Worm (Caenorhabditis elegans) whole organism, L4 larva: ENCODE data around the gene T19D2.3.
A peak's percentile ranks its signal among the peaks of the same experiment; 100 is the strongest.

Experiments used
- D1046.2 ChIP-seq: fragments of 200-800 bp; sonication (Bioruptor generic); IDR thresholded peaks from 2 replicates; pipeline ENCODE4 v1.3.6; 2022; ENCODE audit warnings: missing genetic modification characterization, missing compliant biosample characterization
- R02D3.7 ChIP-seq: fragments of 150-350 bp; sonication (generic microtip); optimal IDR thresholded peaks from 3 replicates; lab custom pipeline; 2014; ENCODE audit warnings: missing biosample characterization, missing genetic modification characterization
- T20F7.1 ChIP-seq: fragments of 200-800 bp; sonication (Bioruptor generic); optimal IDR thresholded peaks from 2 replicates; lab custom pipeline; 2018; ENCODE audit warnings: mild to moderate bottlenecking, missing genetic modification characterization, missing compliant biosample characterization
- Y75B8A.6 ChIP-seq: fragments of 200-800 bp; sonication (Bioruptor generic); IDR thresholded peaks from 2 replicates; pipeline ENCODE4 v1.3.6; 2022; ENCODE audit warnings: missing genetic modification reagents, missing genetic modification characterization, missing compliant biosample characterization
- aha-1 ChIP-seq: fragments of 150-350 bp; peaks from one replicate; lab custom pipeline; 2014; ENCODE audit warnings: missing biosample characterization, missing genetic modification characterization
- attf-4 ChIP-seq: sonication (generic microtip); optimal IDR thresholded peaks from 3 replicates; lab custom pipeline; 2017; ENCODE audit warnings: missing biosample characterization, missing genetic modification characterization
- ceh-62 ChIP-seq: sonication (generic microtip); optimal IDR thresholded peaks from 2 replicates; lab custom pipeline; 2017; ENCODE audit warnings: missing biosample characterization, missing genetic modification characterization
- ces-1 ChIP-seq: fragments of 150-350 bp; sonication (generic microtip); optimal IDR thresholded peaks from 4 replicates; lab custom pipeline; 2014; ENCODE audit warnings: missing biosample characterization, missing genetic modification reagents, missing genetic modification characterization
- ctbp-1 ChIP-seq: fragments of 200-800 bp; sonication (Bioruptor generic); IDR thresholded peaks from 2 replicates; pipeline ENCODE4 v1.3.6; 2022; ENCODE audit warnings: missing genetic modification reagents, missing genetic modification characterization, missing compliant biosample characterization
- daf-16 ChIP-seq, 3 experiments: sonication (generic microtip); optimal IDR thresholded peaks; 2 replicates each; lab custom pipeline; 2016 to 2017; ENCODE audit warnings: missing genetic modification characterization in 3 of 3, missing genetic modification reagents in 3 of 3, mild to moderate bottlenecking in 2 of 3, missing compliant biosample characterization in 2 of 3, missing biosample characterization in 1 of 3, moderate library complexity in 1 of 3
- dmd-8 ChIP-seq: fragments of 200-800 bp; sonication (Bioruptor generic); IDR thresholded peaks from 2 replicates; pipeline ENCODE4 v1.3.6; 2022; ENCODE audit warnings: missing genetic modification characterization, missing compliant biosample characterization
- fkh-10 ChIP-seq: fragments of 150-350 bp; optimal IDR thresholded peaks from 2 replicates; lab custom pipeline; 2014; ENCODE audit warnings: missing biosample characterization, missing genetic modification reagents, missing genetic modification characterization
- hlh-11 ChIP-seq: fragments of 200-800 bp; sonication (Bioruptor generic); optimal IDR thresholded peaks from 2 replicates; lab custom pipeline; 2018; ENCODE audit warnings: mild to moderate bottlenecking, missing genetic modification characterization, missing compliant biosample characterization
- lin-15B ChIP-seq: fragments of 150-350 bp; sonication (generic microtip); optimal IDR thresholded peaks from 3 replicates; lab custom pipeline; 2014; ENCODE audit warnings: missing biosample characterization, missing genetic modification characterization
- lir-3 ChIP-seq: sonication (generic microtip); optimal IDR thresholded peaks from 2 replicates; lab custom pipeline; 2016; ENCODE audit warnings: mild to moderate bottlenecking, missing genetic modification characterization, missing compliant biosample characterization
- mdl-1 ChIP-seq, 2 experiments: fragments of 150-350 bp in 1 of 2; sonication (generic microtip) in 1 of 2; optimal IDR thresholded peaks; 2 replicates each; lab custom pipeline; 2014 to 2017; ENCODE audit warnings: missing biosample characterization in 2 of 2, missing genetic modification characterization in 2 of 2
- mdt-29 ChIP-seq: fragments of 200-800 bp; sonication (Bioruptor generic); IDR thresholded peaks from 2 replicates; pipeline ENCODE4 v1.3.6; 2022; ENCODE audit warnings: missing genetic modification reagents, missing genetic modification characterization, missing compliant biosample characterization
- mep-1 ChIP-seq: fragments of 150-350 bp; sonication (generic microtip); optimal IDR thresholded peaks from 3 replicates; lab custom pipeline; 2014; ENCODE audit warnings: missing biosample characterization, missing genetic modification characterization
- mxl-3 ChIP-seq: fragments of 200-800 bp; sonication (Bioruptor generic); optimal IDR thresholded peaks from 2 replicates; lab custom pipeline; 2018; ENCODE audit warnings: mild to moderate bottlenecking, missing genetic modification characterization, missing compliant biosample characterization
- nhr-10 ChIP-seq: fragments of 150-350 bp; optimal IDR thresholded peaks from 2 replicates; lab custom pipeline; 2014; ENCODE audit warnings: missing biosample characterization, missing genetic modification characterization
- nhr-111 ChIP-seq: fragments of 200-800 bp; sonication (Bioruptor generic); optimal IDR thresholded peaks from 2 replicates; lab custom pipeline; 2018; ENCODE audit warnings: mild to moderate bottlenecking, missing genetic modification characterization, missing compliant biosample characterization
- nhr-28 ChIP-seq: fragments of 150-350 bp; optimal IDR thresholded peaks from 2 replicates; lab custom pipeline; 2014; ENCODE audit warnings: missing biosample characterization, missing genetic modification characterization
- nhr-42 ChIP-seq: fragments of 200-800 bp; sonication (Bioruptor generic); IDR thresholded peaks from 2 replicates; pipeline ENCODE4 v1.3.6; 2022; ENCODE audit warnings: missing genetic modification characterization, missing compliant biosample characterization
- nhr-48 ChIP-seq: sonication (generic microtip); optimal IDR thresholded peaks from 2 replicates; lab custom pipeline; 2016; ENCODE audit warnings: mild to moderate bottlenecking, missing genetic modification characterization, missing compliant biosample characterization
- nhr-6 ChIP-seq: fragments of 150-350 bp; optimal IDR thresholded peaks from 2 replicates; lab custom pipeline; 2014; ENCODE audit warnings: missing biosample characterization, missing genetic modification characterization
- nhr-77 ChIP-seq: fragments of 150-350 bp; optimal IDR thresholded peaks from 2 replicates; lab custom pipeline; 2014; ENCODE audit warnings: missing biosample characterization, missing genetic modification characterization
- pha-4 ChIP-seq, 2 experiments: fragments of 150-350 bp in 1 of 2; fragments of 200-800 bp in 1 of 2; sonication (Bioruptor generic) in 1 of 2; IDR thresholded peaks in 1 of 2; optimal IDR thresholded peaks in 1 of 2; 2 replicates each; pipeline versions ENCODE4 v1.3.6 to Lab custom; 2014 to 2022; ENCODE audit warnings: missing genetic modification characterization in 2 of 2, missing genetic modification reagents in 2 of 2, missing biosample characterization in 1 of 2, missing compliant biosample characterization in 1 of 2
- php-3 ChIP-seq: fragments of 200-800 bp; sonication (Bioruptor generic); IDR thresholded peaks from 2 replicates; pipeline ENCODE4 v1.3.6; 2022; ENCODE audit warnings: missing genetic modification reagents, missing genetic modification characterization, missing compliant biosample characterization
- pqm-1 ChIP-seq: sonication (generic microtip); optimal IDR thresholded peaks from 2 replicates; lab custom pipeline; 2017; ENCODE audit warnings: missing biosample characterization, missing genetic modification characterization
- rbr-2 ChIP-seq: sonication (generic microtip); optimal IDR thresholded peaks from 2 replicates; lab custom pipeline; 2016; ENCODE audit warnings: missing genotype, missing genetic modification characterization, missing compliant biosample characterization
- sdz-12 ChIP-seq: fragments of 200-800 bp; sonication (Bioruptor generic); optimal IDR thresholded peaks from 2 replicates; lab custom pipeline; 2018; ENCODE audit warnings: mild to moderate bottlenecking, missing genetic modification characterization, missing compliant biosample characterization
- set-16 ChIP-seq: fragments of 200-800 bp; sonication (Bioruptor generic); IDR thresholded peaks from 2 replicates; pipeline ENCODE4 v1.3.6; 2022; ENCODE audit warnings: missing genetic modification reagents, missing genetic modification characterization, missing compliant biosample characterization
- spr-1 ChIP-seq: sonication (generic microtip); optimal IDR thresholded peaks from 2 replicates; lab custom pipeline; 2016; ENCODE audit warnings: mild to moderate bottlenecking, missing genetic modification characterization, missing compliant biosample characterization
- unc-62 ChIP-seq, 3 experiments: fragments of 150-350 bp in 1 of 3; sonication (generic microtip); optimal IDR thresholded peaks in 2 of 3; peaks in 1 of 3; 1 replicate in 1 of 3; 2 replicates in 2 of 3; lab custom pipeline; 2014 to 2017; ENCODE audit warnings: missing biosample characterization in 3 of 3, missing genetic modification characterization in 3 of 3, missing genetic modification reagents in 3 of 3, missing genotype in 1 of 3

Gene T19D2.3

DNA sequence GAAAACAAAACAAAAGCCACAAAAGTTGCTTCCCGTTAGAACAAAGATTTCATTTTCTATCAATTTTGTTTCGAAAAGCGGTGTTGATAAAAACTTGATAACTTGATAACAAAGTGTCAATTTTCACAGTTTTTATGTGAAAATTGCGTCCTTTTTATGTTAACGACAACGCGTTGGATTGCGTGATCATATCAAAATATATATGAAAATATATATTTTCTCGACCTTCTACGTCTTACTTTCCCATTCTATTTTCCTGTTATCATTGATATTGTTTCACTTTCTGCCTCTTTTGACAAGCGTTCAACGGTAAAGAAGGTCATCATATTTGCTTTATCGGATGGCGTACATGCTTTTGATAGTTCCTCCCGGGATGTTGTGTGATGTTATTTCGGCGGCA is 13.7 kb downstream of the T19D2.3 start (continued):
- TF ChIP-seq R02D3.7 (tag; lab: Kevin White, UChicago) = no peak
- TF ChIP-seq spr-1 (tag; lab: Kevin White, UChicago) = no peak
- TF ChIP-seq set-16 (GFP tag; lab: Robert Waterston, UW) = no peak
- no peak for TF ChIP-seq pha-4 (GFP tag; IDR thresholded peaks at IDR 0.05; lab: Robert Waterston, UW)
- TF ChIP-seq pha-4 (tag; optimal IDR thresholded peaks at IDR 0.05; lab: Kevin White, UChicago) = no peak
- no peak for TF ChIP-seq rbr-2 (tag; lab: Kevin White, UChicago)
- no peak for TF ChIP-seq ctbp-1 (GFP tag; lab: Robert Waterston, UW)
- TF ChIP-seq, all 104 proteins: peak for 13

DNA sequence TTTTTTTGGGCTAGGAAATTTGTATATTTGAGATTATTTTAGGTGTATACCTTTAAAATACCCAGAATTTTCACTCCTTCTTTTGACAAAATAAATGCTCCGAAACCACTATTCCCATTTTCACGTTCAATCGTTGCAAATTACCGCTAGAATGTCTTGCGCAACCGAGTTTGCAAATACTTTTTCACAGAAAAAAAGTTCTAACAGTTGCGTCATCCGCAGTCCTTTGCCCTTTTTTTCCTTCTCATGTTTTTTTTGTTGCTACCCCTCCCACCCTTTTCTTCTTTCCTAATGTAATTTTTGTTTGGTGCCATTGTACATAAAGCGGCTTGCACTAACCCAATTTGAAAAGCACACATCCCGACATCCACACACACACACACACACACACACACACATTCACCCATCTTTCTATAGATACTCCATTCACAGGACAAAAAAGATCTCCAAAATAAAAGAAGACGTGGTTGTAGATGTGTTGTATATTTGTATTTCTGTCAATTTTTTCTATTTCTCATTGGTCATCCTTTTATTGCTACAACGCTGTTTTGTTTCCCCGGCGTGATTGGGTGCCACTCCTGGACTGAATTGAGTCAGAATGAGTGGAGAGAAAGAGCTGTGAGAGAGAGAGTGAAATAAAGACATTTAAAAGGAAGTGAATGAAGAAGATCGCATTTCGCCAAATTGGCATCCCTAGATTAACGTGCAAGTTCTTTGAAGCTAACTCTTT is 18.6 kb downstream of the T19D2.3 start:
- TF ChIP-seq fkh-10 (GFP tag; lab: Kevin White, UChicago) (peak; percentile 68), dmd-8 (no peak), ces-1 (GFP tag; lab: Kevin White, UChicago) (peak; percentile 92), mep-1 (tag; lab: Kevin White, UChicago) (peak; percentile 10)

DNA sequence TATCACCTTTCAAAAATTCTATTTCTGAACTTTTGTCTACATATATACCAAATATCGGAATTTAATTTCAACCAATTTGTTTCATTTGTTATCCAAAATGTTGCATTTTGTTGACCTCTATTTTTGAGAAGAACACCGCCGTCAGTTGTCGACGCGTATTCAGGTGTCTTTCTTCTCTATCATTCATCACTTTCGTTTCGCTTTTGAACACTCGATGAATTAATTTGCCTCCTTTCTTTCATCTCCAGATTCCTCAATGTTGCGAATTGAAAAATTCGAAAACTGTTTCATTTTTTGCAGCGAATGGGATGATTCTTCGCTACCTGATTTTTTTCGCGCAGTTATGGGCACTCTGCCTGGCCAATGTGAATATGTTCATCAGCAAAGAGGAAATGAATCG is 19.2 kb downstream of the T19D2.3 start, which contains the start of gene lin-18:
Gene lin-18, plus strand, starts transcription at position 301 of the 400 bp plus-strand sequence.
- no peak for TF ChIP-seq php-3 (GFP tag; lab: Robert Waterston, UW)
- TF ChIP-seq unc-62 (GFP tag; optimal IDR thresholded peaks at IDR 0.05 in 1 of 2; lab: Kevin White, UChicago) = peak in 1 of 2 experiments; percentile 85
- no peak for TF ChIP-seq unc-62 (tag; optimal IDR thresholded peaks at IDR 0.05; lab: Kevin White, UChicago)

DNA sequence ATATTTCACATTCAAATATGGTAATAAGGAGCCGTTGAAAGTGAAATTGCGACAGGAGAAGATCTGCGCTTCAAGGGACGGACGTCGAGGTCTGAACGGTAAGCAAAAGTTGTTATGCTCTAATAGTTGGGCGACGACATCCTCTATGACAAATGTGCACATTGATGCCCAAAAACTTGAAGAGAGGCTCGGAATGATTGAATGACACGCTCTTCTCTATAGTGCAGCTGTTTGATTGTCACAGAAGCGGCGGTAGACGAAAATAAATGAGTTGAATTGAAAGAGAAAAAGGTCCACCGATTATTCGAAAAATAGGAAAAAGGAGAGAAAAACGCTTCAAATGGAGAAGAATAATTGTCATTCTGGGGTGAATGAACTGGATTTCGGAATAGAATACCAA is 20.2 kb downstream of the T19D2.3 start:
- TF ChIP-seq D1046.2 (GFP tag; lab: Robert Waterston, UW) = no peak
- peak in 1 of 2 experiments; percentile 84 for TF ChIP-seq unc-62 (GFP tag; optimal IDR thresholded peaks at IDR 0.05 in 1 of 2; lab: Kevin White, UChicago)
- TF ChIP-seq unc-62 (tag; optimal IDR thresholded peaks at IDR 0.05; lab: Kevin White, UChicago) = no peak
- TF ChIP-seq aha-1 (tag; lab: Kevin White, UChicago) = peak; percentile 59

DNA sequence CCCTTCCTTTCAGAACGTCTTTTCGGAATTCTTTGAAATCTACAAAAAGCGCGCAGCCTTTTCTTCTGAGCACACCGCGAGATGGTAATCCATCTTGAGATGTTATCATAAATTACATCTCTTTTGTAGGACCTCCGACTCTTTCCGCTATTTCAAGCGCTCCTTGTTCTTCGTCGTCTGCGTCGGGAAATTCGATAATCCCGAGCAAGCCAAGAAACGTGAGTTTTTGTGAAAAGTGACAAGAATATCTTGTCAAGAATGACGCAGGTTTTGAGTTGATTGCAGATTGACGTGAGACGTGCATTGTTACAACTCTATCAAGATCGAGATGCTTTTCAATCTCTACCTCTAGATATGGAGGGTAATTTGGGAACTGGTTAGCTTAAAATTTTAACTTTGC is 21.3 kb downstream of the T19D2.3 start:
- TF ChIP-seq aha-1 (tag; lab: Kevin White, UChicago) (peak; percentile 22), nhr-111 (no peak), fkh-10 (GFP tag; lab: Kevin White, UChicago) (peak; percentile 51), nhr-10 (tag; lab: Kevin White, UChicago) (no peak)

DNA sequence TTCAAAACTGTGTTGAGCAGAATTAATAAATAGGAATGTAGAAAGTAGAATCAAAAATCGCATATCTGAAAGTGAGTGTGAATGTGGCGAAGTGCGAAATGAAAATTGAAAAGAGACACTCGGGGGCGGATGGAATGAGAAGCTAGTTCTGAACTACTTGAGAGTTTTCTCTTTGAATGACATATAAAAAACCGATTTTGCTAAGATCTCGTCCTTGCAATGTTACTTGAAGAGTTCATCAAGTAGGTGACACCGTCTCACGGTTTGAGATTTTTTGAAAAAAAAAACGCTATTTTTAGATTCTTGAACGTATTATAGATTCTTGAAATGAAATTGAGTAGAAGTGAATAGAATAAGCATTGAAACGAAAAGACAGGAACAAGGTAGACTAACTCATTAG is 27.3 kb downstream of the T19D2.3 start, which contains the start of gene C16B8.2:
Gene C16B8.2, minus strand, starts transcription at position 101 of the 400 bp plus-strand sequence.
- TF ChIP-seq nhr-42 (GFP tag; lab: Robert Waterston, UW) (no peak), lir-3 (no peak)

DNA sequence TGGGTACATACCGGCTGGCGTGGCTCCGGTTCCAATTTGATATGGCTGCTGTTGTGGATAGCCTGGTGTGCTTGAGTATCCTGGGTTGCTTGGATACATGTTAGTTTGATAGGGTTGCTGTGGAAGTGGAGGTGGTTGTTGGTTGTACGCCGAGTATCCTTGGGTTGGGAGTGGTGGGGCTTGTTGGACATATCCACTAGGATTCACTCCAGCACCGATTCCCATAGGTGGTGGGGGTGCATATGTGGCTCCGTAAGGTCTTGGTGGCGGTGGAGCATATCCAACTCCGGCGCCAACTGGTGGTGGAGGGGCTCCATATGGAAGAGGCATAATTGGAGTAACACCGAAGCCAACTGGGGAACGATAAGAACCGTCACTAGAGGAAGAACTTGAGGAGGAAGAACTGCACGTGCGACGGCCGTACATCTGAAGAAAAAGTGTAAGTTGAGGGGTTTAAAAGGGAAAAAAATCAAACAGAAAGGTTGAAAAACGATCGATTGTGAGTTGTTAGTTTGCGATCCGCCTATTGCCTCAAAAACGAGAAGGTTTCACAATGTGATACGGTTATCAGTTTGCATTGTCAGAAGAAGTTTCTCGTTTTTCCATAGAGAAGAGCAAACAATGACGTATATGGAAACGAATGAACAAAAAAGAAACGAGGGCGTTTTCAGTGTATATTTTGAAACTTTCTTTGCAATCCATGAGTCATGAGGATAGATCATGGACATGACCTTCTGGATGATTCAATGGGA is 29.3 kb downstream of the T19D2.3 start, which contains the start of gene C16B8.3:
Gene C16B8.3, minus strand, starts transcription at position 426 of the 752 bp plus-strand sequence.
- TF ChIP-seq mxl-3 (GFP tag; lab: Kevin White, UChicago) = peak; percentile 17
- no peak for TF ChIP-seq sdz-12 (GFP tag; lab: Kevin White, UChicago)
- no peak for TF ChIP-seq daf-16 (GFP tag; optimal IDR thresholded peaks at IDR 0.05; lab: Kevin White, UChicago)
- peak; percentile 66 for TF ChIP-seq daf-16 (tag; optimal IDR thresholded peaks at IDR 0.05; lab: Kevin White, UChicago)
- peak; percentile 49 for TF ChIP-seq nhr-77 (tag; lab: Kevin White, UChicago)
- 0 out of 2 replicates have a peak, but pooled peaks have one; percentile 6 for TF ChIP-seq mdt-29 (GFP tag; lab: Robert Waterston, UW)
- no peak for TF ChIP-seq ceh-62 (tag; lab: Kevin White, UChicago)
- no peak for TF ChIP-seq lin-15B (tag; lab: Kevin White, UChicago)
- TF ChIP-seq attf-4 (tag; lab: Kevin White, UChicago) = no peak
- TF ChIP-seq nhr-6 (tag; lab: Kevin White, UChicago) = peak; percentile 69
- no peak for TF ChIP-seq D1046.2 (GFP tag; lab: Robert Waterston, UW)
- no peak for TF ChIP-seq ctbp-1 (GFP tag; lab: Robert Waterston, UW)
- peak; percentile 36 for TF ChIP-seq set-16 (GFP tag; lab: Robert Waterston, UW)
- TF ChIP-seq nhr-48 (tag; lab: Kevin White, UChicago) = peak; percentile 37
- peak; percentile 57 for TF ChIP-seq pqm-1
- TF ChIP-seq Y75B8A.6 (GFP tag; lab: Robert Waterston, UW) = no peak
- peak; percentile 42 for TF ChIP-seq T20F7.1
- peak in 1 of 2 experiments; percentile 66 for TF ChIP-seq mdl-1 (tag; optimal IDR thresholded peaks at IDR 0.05; lab: Kevin White, UChicago)
- peak; percentile 71 for TF ChIP-seq hlh-11 (tag; lab: Kevin White, UChicago)
- peak; percentile 39 for TF ChIP-seq mep-1 (tag; lab: Kevin White, UChicago)
- peak; percentile 66 for TF ChIP-seq nhr-28 (tag; lab: Kevin White, UChicago)
